Fruit fly (Drosophila melanogaster): ENCODE data around the gene PICK1.

PICK1 gene

dm6 chr2L:12712255-12712654 lies 17.4 kb downstream of the PICK1 start:
- no peak for TF ChIP-seq pan (optimal IDR thresholded peaks at IDR 0.05)
- TF ChIP-seq usp (GFP tag; optimal IDR thresholded peaks at IDR 0.05) = no peak
- TF ChIP-seq psq (optimal IDR thresholded peaks at IDR 0.05) = no peak
- TF ChIP-seq CG8478 (optimal IDR thresholded peaks at IDR 0.05) = no peak
- no peak for TF ChIP-seq Dll (optimal IDR thresholded peaks at IDR 0.05)
- no peak for TF ChIP-seq EcR (GFP tag; optimal IDR thresholded peaks at IDR 0.05)

DNA sequence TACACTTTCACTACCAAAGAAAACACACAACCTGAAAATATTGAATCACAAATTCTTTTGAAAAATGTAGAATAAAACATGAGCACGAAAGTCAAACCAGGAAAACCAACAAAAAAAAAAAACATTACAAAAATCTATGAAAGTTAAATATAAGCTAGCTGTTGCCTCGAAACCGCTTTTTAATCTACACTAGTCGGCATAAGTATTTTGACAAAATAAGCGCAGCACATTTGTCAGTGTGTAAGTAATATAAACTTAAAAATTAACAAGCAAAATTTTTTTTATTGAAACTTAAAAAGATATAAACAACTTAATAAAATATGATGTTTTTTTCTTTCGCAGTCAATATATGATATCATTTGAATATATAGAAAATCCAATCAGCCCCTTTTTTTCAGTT lies 18.0 kb downstream of the PICK1 start, which contains the start of gene CG5787:
CG5787 (minus strand) TSS at position 101 of the 400 bp plus-strand sequence.
- TF ChIP-seq psq (optimal IDR thresholded peaks at IDR 0.05) (no peak), usp (GFP tag; optimal IDR thresholded peaks at IDR 0.05) (no peak), Dll (optimal IDR thresholded peaks at IDR 0.05) (no peak), CG8478 (optimal IDR thresholded peaks at IDR 0.05) (no peak), EcR (GFP tag; optimal IDR thresholded peaks at IDR 0.05) (no peak), pan (optimal IDR thresholded peaks at IDR 0.05) (no peak)

DNA sequence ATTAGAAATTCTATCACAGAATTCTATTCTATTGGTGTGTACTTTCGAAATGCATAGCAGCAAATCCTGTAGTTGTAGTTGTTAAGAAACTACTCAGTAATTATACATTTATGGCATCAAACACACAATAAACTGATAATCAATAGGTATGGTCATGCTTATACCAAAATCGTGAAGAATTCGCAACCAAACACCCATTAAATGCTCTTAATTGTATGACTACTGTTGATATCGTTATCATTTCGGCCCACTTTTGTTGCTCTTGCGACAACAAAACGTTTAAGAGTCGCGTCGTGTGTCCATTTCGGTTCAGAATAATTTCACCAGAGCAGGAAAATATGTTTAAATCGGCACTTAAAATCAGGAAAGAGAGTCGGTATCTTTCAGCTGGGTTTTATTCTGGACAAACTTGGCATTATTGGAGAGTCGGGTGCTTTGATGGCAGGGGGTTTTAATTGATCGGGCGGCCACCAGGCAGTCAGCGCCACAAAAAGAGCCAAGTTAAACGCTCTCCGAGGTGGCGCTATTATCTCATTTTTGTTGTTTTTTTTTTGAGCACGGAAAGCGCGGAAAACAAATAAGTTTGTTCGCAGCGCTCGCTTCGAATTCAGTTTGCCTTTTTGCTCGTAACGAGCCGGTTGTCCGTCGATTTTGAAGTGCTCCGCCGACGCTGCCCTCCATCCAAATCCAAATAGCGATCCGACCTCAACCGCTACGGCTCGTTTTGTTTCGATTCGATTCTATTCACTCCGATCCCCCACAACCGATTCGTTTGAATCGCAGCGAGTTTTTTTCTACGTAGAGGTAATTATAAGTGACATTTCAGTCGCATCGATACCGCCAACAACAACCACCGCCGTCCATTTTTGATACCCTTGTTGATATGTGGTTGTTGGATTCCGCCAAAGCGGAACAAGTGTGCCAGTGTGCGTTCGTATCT lies 23.9 kb downstream of the PICK1 start, which contains the start of gene MRP:
MRP (plus strand) TSS at position 609 of the 940 bp plus-strand sequence.
- TF ChIP-seq CG8478 (optimal IDR thresholded peaks at IDR 0.05) = no peak
- TF ChIP-seq EcR (GFP tag; optimal IDR thresholded peaks at IDR 0.05) = no peak
- no peak for TF ChIP-seq pan (optimal IDR thresholded peaks at IDR 0.05)
- no peak for TF ChIP-seq usp (GFP tag; optimal IDR thresholded peaks at IDR 0.05)
- TF ChIP-seq Dll (optimal IDR thresholded peaks at IDR 0.05) = no peak
- TF ChIP-seq psq (optimal IDR thresholded peaks at IDR 0.05) = no peak

DNA sequence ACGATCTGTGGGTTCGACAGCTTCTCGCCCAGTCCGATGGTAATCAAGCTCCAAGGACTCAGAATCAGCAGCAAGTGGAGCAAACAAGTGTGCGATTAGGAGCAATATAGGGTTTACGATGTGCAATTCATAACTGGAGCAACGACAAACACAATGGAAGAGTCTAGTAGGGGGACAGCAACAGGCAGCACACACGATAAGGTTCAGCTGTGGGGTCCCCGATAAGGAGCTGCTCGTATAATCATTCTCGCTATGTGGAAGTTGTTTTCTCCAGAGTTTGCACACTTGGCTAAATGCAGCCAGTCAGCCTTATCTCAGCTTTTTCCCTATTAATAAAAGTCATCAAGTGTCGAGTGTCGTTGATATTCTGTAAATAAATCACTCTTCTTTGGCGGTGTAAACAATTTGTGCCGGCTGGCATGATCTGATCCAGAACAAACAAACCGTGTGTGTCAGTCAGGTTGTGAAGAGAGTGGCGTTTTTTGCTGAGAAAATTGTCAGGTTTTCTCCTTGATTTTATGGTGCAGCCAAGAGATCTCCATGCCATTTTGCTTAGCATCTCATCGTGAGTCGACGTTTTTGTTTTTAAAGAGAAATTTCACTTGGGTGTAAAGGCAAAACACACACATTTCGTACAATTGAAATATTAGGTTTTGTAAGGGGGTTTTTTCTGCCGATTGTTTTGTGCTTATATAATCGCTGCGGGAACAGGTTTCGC lies 25.0 kb downstream of the PICK1 start:
- TF ChIP-seq usp (GFP tag; optimal IDR thresholded peaks at IDR 0.05) (no peak), pan (optimal IDR thresholded peaks at IDR 0.05) (no peak), Dll (optimal IDR thresholded peaks at IDR 0.05) (no peak), EcR (GFP tag; optimal IDR thresholded peaks at IDR 0.05) (no peak), CG8478 (optimal IDR thresholded peaks at IDR 0.05) (no peak), psq (optimal IDR thresholded peaks at IDR 0.05) (no peak)

DNA sequence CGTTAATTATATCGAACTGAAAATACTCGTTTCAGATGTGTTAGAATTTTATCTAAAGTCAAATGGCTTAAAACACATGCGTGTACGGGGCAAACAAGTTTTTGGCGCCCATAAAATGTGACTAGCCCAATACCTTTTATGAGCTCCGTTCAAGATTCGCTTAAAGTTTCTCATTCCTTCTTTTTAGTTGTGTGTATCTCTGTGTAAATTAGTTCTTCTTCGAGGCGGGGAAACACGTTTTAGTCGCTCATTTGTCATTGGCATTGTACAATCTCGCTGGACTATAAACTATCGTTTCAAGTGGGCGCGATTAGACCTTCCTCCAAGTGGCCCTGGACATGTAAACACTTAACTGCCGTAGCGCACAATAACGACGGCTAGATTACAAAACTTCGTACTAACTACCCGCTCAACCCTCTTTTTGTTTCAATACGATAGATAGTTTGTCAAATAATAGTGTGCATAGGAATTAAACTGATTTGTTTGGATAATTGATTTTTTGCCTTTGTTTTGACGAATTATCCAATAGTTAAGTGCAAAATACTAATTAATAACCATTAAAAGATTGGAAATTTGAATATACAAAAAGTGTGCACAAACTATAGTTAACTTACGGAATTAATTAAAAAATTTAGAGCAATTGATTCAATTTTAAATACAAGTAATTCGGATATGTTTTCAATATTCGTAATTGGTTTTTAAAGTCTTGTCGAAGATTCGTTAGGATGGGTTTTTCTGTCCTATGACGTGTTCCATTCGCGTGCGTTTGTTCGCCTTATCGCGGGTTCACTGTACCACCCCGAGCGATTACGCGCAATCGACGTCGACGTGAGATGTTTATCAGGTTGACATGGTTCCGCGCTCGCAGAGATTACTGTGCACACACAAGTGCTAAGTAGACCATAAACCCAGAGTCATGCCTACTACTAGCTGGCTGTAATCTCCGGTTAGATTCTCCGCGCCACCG lies 25.9 kb downstream of the PICK1 start:
- TF ChIP-seq EcR (GFP tag; optimal IDR thresholded peaks at IDR 0.05) (no peak), usp (GFP tag; optimal IDR thresholded peaks at IDR 0.05) (no peak), pan (optimal IDR thresholded peaks at IDR 0.05) (no peak), Dll (optimal IDR thresholded peaks at IDR 0.05) (no peak), CG8478 (optimal IDR thresholded peaks at IDR 0.05) (no peak), psq (optimal IDR thresholded peaks at IDR 0.05) (no peak)

dm6 chr2L:12721794-12722315 lies 27.0 kb downstream of the PICK1 start, which contains the start of gene Pih1D1:
Gene Pih1D1 (minus strand): TSS chr2L:12721843.
- TF ChIP-seq CG8478 (optimal IDR thresholded peaks at IDR 0.05) (no peak), psq (optimal IDR thresholded peaks at IDR 0.05) (no peak), usp (GFP tag; optimal IDR thresholded peaks at IDR 0.05) (no peak), EcR (GFP tag; optimal IDR thresholded peaks at IDR 0.05) (no peak), Dll (optimal IDR thresholded peaks at IDR 0.05) (no peak), pan (optimal IDR thresholded peaks at IDR 0.05) (no peak)
